Fruit fly (Drosophila melanogaster): ENCODE measurements around the gene COX5BL.

Gene COX5BL

dm6 chr2L:6561463-6562357, 2.5 kb downstream of the COX5BL start, which contains the start of the genes Trmt6 and Ent2 (continued):
- TF ChIP-seq CG18262 (tag; optimal IDR thresholded peaks at IDR 0.05) = peak; percentile 93
- no peak for TF ChIP-seq Lpt (GFP tag; optimal IDR thresholded peaks at IDR 0.05)
- TF ChIP-seq Mrtf (GFP tag; IDR thresholded peaks at IDR 0.05) = peak; percentile 98
- peak; percentile 80 for TF ChIP-seq corto (GFP tag; optimal IDR thresholded peaks at IDR 0.05)
- peak; percentile 91 for TF ChIP-seq CG31441 (GFP tag; IDR thresholded peaks at IDR 0.05)
- peak; percentile 99 for TF ChIP-seq slbo (GFP tag; IDR thresholded peaks at IDR 0.05)
- peak; percentile 98 for TF ChIP-seq CG34422 (GFP tag; IDR thresholded peaks at IDR 0.05)
- peak; percentile 93 for TF ChIP-seq schlank (tag; optimal IDR thresholded peaks at IDR 0.05)
- peak; percentile 86 for TF ChIP-seq tio (GFP tag; optimal IDR thresholded peaks at IDR 0.05)
- peak; percentile 86 for TF ChIP-seq gt (GFP tag; IDR thresholded peaks at IDR 0.05)
- peak; percentile 97 for TF ChIP-seq CG3847 (GFP tag; IDR thresholded peaks at IDR 0.05)
- TF ChIP-seq CG8944 (GFP tag; optimal IDR thresholded peaks at IDR 0.05) = peak; percentile 96
- peak; percentile 93 for TF ChIP-seq CG4854 (GFP tag; optimal IDR thresholded peaks at IDR 0.05)
- TF ChIP-seq CG10147 (GFP tag; optimal IDR thresholded peaks at IDR 0.05) = peak; percentile 85
- peak; percentile 38 for TF ChIP-seq pfk (GFP tag; optimal IDR thresholded peaks at IDR 0.05)
- peak; percentile 92 for TF ChIP-seq CG12219 (GFP tag; optimal IDR thresholded peaks at IDR 0.05)
- peak in 1 of 2 experiments; percentile 8 for TF ChIP-seq Dfd (GFP tag; optimal IDR thresholded peaks at IDR 0.05)
- peak; percentile 95 for TF ChIP-seq NfI (GFP tag; optimal IDR thresholded peaks at IDR 0.05)
- peak; percentile 66 for TF ChIP-seq CG3407 (GFP tag; optimal IDR thresholded peaks at IDR 0.05)
- TF ChIP-seq Blimp-1 (GFP tag; optimal IDR thresholded peaks at IDR 0.05) = peak; percentile 87
- peak; percentile 86 for TF ChIP-seq odd (GFP tag; optimal IDR thresholded peaks at IDR 0.05)
- TF ChIP-seq lbe (GFP tag; optimal IDR thresholded peaks at IDR 0.05) = peak; percentile 91
- TF ChIP-seq ara (GFP tag; IDR thresholded peaks at IDR 0.05) = peak; percentile 97
- peak; percentile 91 for TF ChIP-seq dm (GFP tag; optimal IDR thresholded peaks at IDR 0.05)
- peak; percentile 85 for TF ChIP-seq nerfin-1 (tag; optimal IDR thresholded peaks at IDR 0.05)
- peak; percentile 97 for TF ChIP-seq zfh2 (GFP tag; optimal IDR thresholded peaks at IDR 0.05)
- peak; percentile 99 for TF ChIP-seq lmd (GFP tag; IDR thresholded peaks at IDR 0.05)
- 0 out of 4 replicates have a peak, but pooled peaks have one; percentile 36 for TF ChIP-seq Dll (GFP tag; IDR thresholded peaks at IDR 0.05; ENCODE audit: partially characterized antibody)
- TF ChIP-seq danr (GFP tag; IDR thresholded peaks at IDR 0.05) = peak; percentile 94
- TF ChIP-seq gro (GFP tag; optimal IDR thresholded peaks at IDR 0.05) = peak; percentile 95
- peak; percentile 97 for TF ChIP-seq bab2 (GFP tag; optimal IDR thresholded peaks at IDR 0.05)
- TF ChIP-seq CG2199 (GFP tag; IDR thresholded peaks at IDR 0.05) = peak; percentile 95
- peak; percentile 97 for TF ChIP-seq tin (GFP tag; optimal IDR thresholded peaks at IDR 0.05)
- peak; percentile 97 for TF ChIP-seq H2.0 (GFP tag; IDR thresholded peaks at IDR 0.05)
- peak; percentile 55 for TF ChIP-seq CG30020 (tag; optimal IDR thresholded peaks at IDR 0.05)
- TF ChIP-seq croc (GFP tag; conservative IDR thresholded peaks at IDR 0.05) = peak; percentile 92
- peak; percentile 90 for TF ChIP-seq Lim3 (GFP tag; IDR thresholded peaks at IDR 0.05)
- peak; percentile 78 for TF ChIP-seq kni (GFP tag; optimal IDR thresholded peaks at IDR 0.05)
- TF ChIP-seq al (GFP tag; IDR thresholded peaks at IDR 0.05) = peak; percentile 96
- peak; percentile 96 for TF ChIP-seq HmgD (GFP tag; optimal IDR thresholded peaks at IDR 0.05)
- peak; percentile 72 for TF ChIP-seq CG12299 (tag; optimal IDR thresholded peaks at IDR 0.05)
- peak; percentile 95 for TF ChIP-seq fd96Cb (tag; optimal IDR thresholded peaks at IDR 0.05)
- TF ChIP-seq CG14050 (GFP tag; IDR thresholded peaks at IDR 0.05) = peak; percentile 96
- peak; percentile 95 for TF ChIP-seq Gsc (GFP tag; IDR thresholded peaks at IDR 0.05)
- TF ChIP-seq CG2120 (GFP tag; optimal IDR thresholded peaks at IDR 0.05) = peak; percentile 98
- TF ChIP-seq scrt (GFP tag; optimal IDR thresholded peaks at IDR 0.05) = peak; percentile 96
- peak; percentile 97 for TF ChIP-seq CG9609 (GFP tag; optimal IDR thresholded peaks at IDR 0.05)
- TF ChIP-seq D (optimal IDR thresholded peaks at IDR 0.05) = peak; percentile 30
- peak; percentile 87 for TF ChIP-seq D (GFP tag; optimal IDR thresholded peaks at IDR 0.05)
- TF ChIP-seq jing (GFP tag; optimal IDR thresholded peaks at IDR 0.05) = peak; percentile 93
